Worm (Caenorhabditis elegans) whole organism, L4/young adult: ENCODE measurements around the gene C53A3.1.

Source experiments
- W03F9.2 ChIP-seq: fragments of 150-350 bp; optimal IDR thresholded peaks from 2 replicates; lab custom pipeline; 2014; ENCODE audit warnings: missing biosample characterization, missing genetic modification characterization
- dao-5 ChIP-seq: sonication (generic microtip); optimal IDR thresholded peaks from 2 replicates; lab custom pipeline; 2016; ENCODE audit warnings: missing genotype, missing genetic modification characterization, moderate library complexity, missing compliant biosample characterization
- him-1 ChIP-seq: sonication (generic microtip); optimal IDR thresholded peaks from 2 replicates; lab custom pipeline; 2016; ENCODE audit warnings: missing genotype, missing genetic modification reagents, missing genetic modification characterization, missing compliant biosample characterization

DNA sequence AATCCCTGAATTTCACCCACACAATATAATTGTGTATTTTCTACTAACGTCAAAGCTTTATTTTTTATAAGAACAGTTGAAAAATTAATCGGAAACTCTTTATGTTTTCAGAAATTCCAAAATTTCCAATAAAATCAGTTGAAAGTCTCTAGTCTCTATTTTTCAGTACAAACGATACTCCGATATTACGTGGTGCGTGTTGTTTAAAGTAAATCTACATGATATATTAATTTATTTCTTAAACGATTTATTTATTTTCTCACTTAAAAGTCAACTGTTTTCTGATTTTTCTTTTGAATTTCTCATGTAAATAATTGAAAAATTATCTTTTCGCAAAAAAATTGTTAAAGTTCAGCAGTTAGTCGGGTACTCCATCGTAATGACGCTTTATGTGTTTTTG, 47.8 kb downstream of the C53A3.1 start:
- no peak for TF ChIP-seq dao-5 (tag; lab: Kevin White, UChicago)
- TF ChIP-seq W03F9.2, result no peak
- no peak for TF ChIP-seq him-1 (tag; lab: Kevin White, UChicago)
